Fruit fly (Drosophila melanogaster) whole organism, prepupa: ENCODE measurements around the gene mRNA-cap.

Experiments used
- Blimp-1 ChIP-seq: fragments of 200-800 bp; sonication (Bioruptor generic); optimal IDR thresholded peaks from 3 replicates; lab custom pipeline; 2017; ENCODE audit warnings: missing biosample characterization, missing genetic modification characterization, mild to moderate bottlenecking, moderate library complexity, missing genetic modification reagents
- CG10669 ChIP-seq: fragments of 200-800 bp; sonication (Bioruptor generic); optimal IDR thresholded peaks from 3 replicates; lab custom pipeline; 2018; ENCODE audit warnings: missing biosample characterization, mild to moderate bottlenecking, missing genetic modification characterization, moderate library complexity
- CG11294 ChIP-seq: fragments of 200-800 bp; sonication (Bioruptor generic); IDR thresholded peaks from 2 replicates; pipeline ENCODE4 v1.3.6; 2022; ENCODE audit warnings: missing biosample characterization, missing genetic modification characterization
- CG11762 ChIP-seq: fragments of 200-800 bp; sonication (Bioruptor generic); optimal IDR thresholded peaks from 3 replicates; lab custom pipeline; 2016; ENCODE audit warnings: missing biosample characterization, missing genetic modification characterization; ENCODE audit not compliant: insufficient read depth
- CG15336 ChIP-seq: fragments of 200-800 bp; sonication (Bioruptor generic); IDR thresholded peaks from 2 replicates; pipeline ENCODE4 v1.3.6; 2022; ENCODE audit warnings: missing biosample characterization, missing genetic modification characterization
- CG1621 ChIP-seq: fragments of 200-800 bp; sonication (Bioruptor generic); optimal IDR thresholded peaks from 3 replicates; lab custom pipeline; 2018; ENCODE audit warnings: missing biosample characterization, mild to moderate bottlenecking, missing genetic modification characterization
- CG16779 ChIP-seq: fragments of 200-800 bp; sonication (Bioruptor generic); optimal IDR thresholded peaks from 3 replicates; lab custom pipeline; 2017; ENCODE audit warnings: missing biosample characterization, mild to moderate bottlenecking, missing genetic modification characterization
- CG3032 ChIP-seq: fragments of 200-800 bp; optimal IDR thresholded peaks from 2 replicates; lab custom pipeline; 2019; ENCODE audit warnings: missing biosample characterization, mild to moderate bottlenecking, missing genetic modification characterization, moderate library complexity
- CG31627 ChIP-seq: fragments of 200-800 bp; sonication (Bioruptor generic); optimal IDR thresholded peaks from 3 replicates; lab custom pipeline; 2016; ENCODE audit warnings: missing biosample characterization, missing genetic modification characterization
- CG34406 ChIP-seq: fragments of 200-800 bp; sonication (Bioruptor generic); optimal IDR thresholded peaks from 3 replicates; lab custom pipeline; 2016; ENCODE audit warnings: missing biosample characterization, missing genetic modification characterization
- CG3919 ChIP-seq: fragments of 200-800 bp; sonication (Bioruptor generic); optimal IDR thresholded peaks from 3 replicates; lab custom pipeline; 2016; ENCODE audit warnings: missing biosample characterization, missing genetic modification characterization
- CG4318 ChIP-seq: fragments of 200-800 bp; sonication (Bioruptor generic); optimal IDR thresholded peaks from 3 replicates; lab custom pipeline; 2017; ENCODE audit warnings: missing biosample characterization, mild to moderate bottlenecking, missing genetic modification characterization
- CG6163 ChIP-seq: fragments of 200-800 bp; sonication (Bioruptor generic); IDR thresholded peaks from 3 replicates; pipeline ENCODE4 v1.3.6; 2022; ENCODE audit warnings: missing biosample characterization, missing genetic modification characterization
- CG6276 ChIP-seq: fragments of 200-800 bp; sonication (Bioruptor generic); optimal IDR thresholded peaks from 2 replicates; lab custom pipeline; 2017; ENCODE audit warnings: missing biosample characterization, mild to moderate bottlenecking, missing genetic modification characterization
- CG6792 ChIP-seq: fragments of 200-800 bp; sonication (Bioruptor generic); optimal IDR thresholded peaks from 3 replicates; lab custom pipeline; 2016; ENCODE audit warnings: missing biosample characterization, missing genetic modification characterization
- CG6808 ChIP-seq: fragments of 200-800 bp; sonication (Bioruptor generic); optimal IDR thresholded peaks from 3 replicates; lab custom pipeline; 2017; ENCODE audit warnings: missing biosample characterization, missing genetic modification characterization, mild to moderate bottlenecking, moderate library complexity, missing genetic modification reagents
- CG6854 ChIP-seq: fragments of 200-800 bp; sonication (Bioruptor generic); optimal IDR thresholded peaks from 2 replicates; lab custom pipeline; 2017; ENCODE audit warnings: missing biosample characterization, mild to moderate bottlenecking, missing genetic modification characterization
- CG7368 ChIP-seq: fragments of 200-800 bp; sonication (Bioruptor generic); optimal IDR thresholded peaks from 3 replicates; lab custom pipeline; 2016; ENCODE audit warnings: missing biosample characterization, missing genetic modification characterization
- CG8119 ChIP-seq: fragments of 200-800 bp; sonication (Bioruptor generic); IDR thresholded peaks from 3 replicates; pipeline ENCODE4 v1.3.6; 2022; ENCODE audit warnings: missing biosample characterization, missing genetic modification characterization
- CG8632 ChIP-seq: fragments of 200-800 bp; sonication (Bioruptor generic); optimal IDR thresholded peaks from 3 replicates; lab custom pipeline; 2016; ENCODE audit warnings: missing biosample characterization, missing genetic modification characterization
- CG9139 ChIP-seq: fragments of 200-800 bp; sonication (Bioruptor generic); optimal IDR thresholded peaks from 3 replicates; lab custom pipeline; 2017; ENCODE audit warnings: missing biosample characterization, mild to moderate bottlenecking, missing genetic modification characterization
- Eip75B ChIP-seq: fragments of 200-800 bp; sonication (Bioruptor generic); optimal IDR thresholded peaks from 3 replicates; lab custom pipeline; 2016; ENCODE audit warnings: missing biosample characterization, missing genetic modification characterization
- Eip93F ChIP-seq: fragments of 200-800 bp; sonication (Bioruptor generic); optimal IDR thresholded peaks from 2 replicates; lab custom pipeline; 2016; ENCODE audit warnings: missing biosample characterization, mild to moderate bottlenecking, missing genetic modification characterization
- Ets21C ChIP-seq: fragments of 200-800 bp; sonication (Bioruptor generic); optimal IDR thresholded peaks from 3 replicates; lab custom pipeline; 2016; ENCODE audit warnings: missing biosample characterization, missing genetic modification characterization
- Ets96B ChIP-seq: fragments of 200-800 bp; optimal IDR thresholded peaks from 2 replicates; lab custom pipeline; 2019; ENCODE audit warnings: missing biosample characterization, mild to moderate bottlenecking, missing genetic modification characterization, moderate library complexity
- Gug ChIP-seq: fragments of 200-800 bp; sonication (Bioruptor generic); IDR thresholded peaks from 2 replicates; pipeline ENCODE4 v1.3.6; 2022; ENCODE audit warnings: missing biosample characterization, missing genetic modification characterization
- Hr39 ChIP-seq: fragments of 200-800 bp; sonication (Bioruptor generic); optimal IDR thresholded peaks from 2 replicates; lab custom pipeline; 2016; ENCODE audit warnings: missing biosample characterization, missing genetic modification characterization
- Hr4 ChIP-seq: fragments of 200-800 bp; sonication (Bioruptor generic); optimal IDR thresholded peaks from 3 replicates; lab custom pipeline; 2016; ENCODE audit warnings: missing biosample characterization, missing genetic modification characterization
- Lpt ChIP-seq: fragments of 200-800 bp; sonication (Bioruptor generic); optimal IDR thresholded peaks from 3 replicates; lab custom pipeline; 2016; ENCODE audit warnings: missing biosample characterization, missing genetic modification characterization
- Smox ChIP-seq: fragments of 200-800 bp; sonication (Bioruptor generic); optimal IDR thresholded peaks from 3 replicates; lab custom pipeline; 2016; ENCODE audit warnings: missing biosample characterization, missing genetic modification characterization
- Sox102F ChIP-seq: fragments of 200-800 bp; sonication (Bioruptor generic); optimal IDR thresholded peaks from 2 replicates; lab custom pipeline; 2016; ENCODE audit warnings: missing biosample characterization, mild to moderate bottlenecking, missing genetic modification characterization
- cyc ChIP-seq: fragments of 200-800 bp; sonication (Bioruptor generic); optimal IDR thresholded peaks from 3 replicates; lab custom pipeline; 2016; ENCODE audit warnings: missing biosample characterization, missing genetic modification characterization
- dac ChIP-seq: fragments of 200-800 bp; sonication (Bioruptor generic); optimal IDR thresholded peaks from 2 replicates; lab custom pipeline; 2017; ENCODE audit warnings: missing biosample characterization, mild to moderate bottlenecking, missing genetic modification characterization
- dsx ChIP-seq: fragments of 200-800 bp; optimal IDR thresholded peaks from 3 replicates; lab custom pipeline; 2019; ENCODE audit warnings: missing biosample characterization, mild to moderate bottlenecking, missing genetic modification characterization, moderate library complexity; ENCODE audit not compliant: poor library complexity, severe bottlenecking
- eg ChIP-seq: fragments of 200-800 bp; sonication (Bioruptor generic); IDR thresholded peaks from 3 replicates; pipeline ENCODE4 v1.3.6; 2022; ENCODE audit warnings: missing biosample characterization, missing genetic modification characterization
- esn ChIP-seq: fragments of 200-800 bp; sonication (Bioruptor generic); optimal IDR thresholded peaks from 2 replicates; lab custom pipeline; 2016; ENCODE audit warnings: missing biosample characterization, mild to moderate bottlenecking, missing genetic modification characterization, moderate library complexity
- fd85E ChIP-seq: fragments of 200-800 bp; sonication (Bioruptor generic); optimal IDR thresholded peaks from 3 replicates; lab custom pipeline; 2016; ENCODE audit warnings: missing biosample characterization, missing genetic modification characterization
- fkh ChIP-seq: fragments of 200-800 bp; sonication (Bioruptor generic); optimal IDR thresholded peaks from 3 replicates; lab custom pipeline; 2017; ENCODE audit warnings: missing biosample characterization, mild to moderate bottlenecking, missing genetic modification characterization, moderate library complexity
- lz ChIP-seq: fragments of 200-800 bp; sonication (Bioruptor generic); optimal IDR thresholded peaks from 3 replicates; lab custom pipeline; 2016; ENCODE audit warnings: missing biosample characterization, missing genetic modification characterization
- net ChIP-seq: fragments of 200-800 bp; sonication (Bioruptor generic); optimal IDR thresholded peaks from 3 replicates; lab custom pipeline; 2016; ENCODE audit warnings: missing biosample characterization, missing genetic modification characterization
- pdm3 ChIP-seq: fragments of 200-800 bp; sonication (Bioruptor generic); optimal IDR thresholded peaks from 3 replicates; lab custom pipeline; 2016; ENCODE audit warnings: missing biosample characterization, missing genetic modification characterization
- spab ChIP-seq: fragments of 200-800 bp; sonication (Bioruptor generic); optimal IDR thresholded peaks from 2 replicates; lab custom pipeline; 2017; ENCODE audit warnings: missing biosample characterization, mild to moderate bottlenecking, missing genetic modification characterization, missing genetic modification reagents
- ss ChIP-seq, 2 experiments: fragments of 200-800 bp; sonication (Bioruptor generic); optimal IDR thresholded peaks; 2 replicates in 1 of 2; 3 replicates in 1 of 2; lab custom pipeline; 2017 to 2018; ENCODE audit warnings: mild to moderate bottlenecking in 2 of 2, missing biosample characterization in 2 of 2, missing genetic modification characterization in 2 of 2, moderate library complexity in 1 of 2
- svp ChIP-seq: fragments of 200-800 bp; sonication (Bioruptor generic); peaks from one replicate; lab custom pipeline; 2016; ENCODE audit warnings: missing biosample characterization, missing genetic modification characterization
- vri ChIP-seq: fragments of 200-800 bp; sonication (Bioruptor generic); optimal IDR thresholded peaks from 3 replicates; lab custom pipeline; 2016; ENCODE audit warnings: missing biosample characterization, mild to moderate bottlenecking, missing genetic modification characterization

Gene mRNA-cap

dm6 chrX:14242941-14243736 lies 517 bp upstream of the mRNA-cap start, which contains the start of gene CG32599 (continued):
- no peak for TF ChIP-seq Blimp-1 (GFP tag; lab: Kevin White, UChicago)
- TF ChIP-seq Gug (GFP tag; lab: Robert Waterston, UW), result no peak
- peak; percentile 13 for TF ChIP-seq CG6792
- no peak for TF ChIP-seq CG3919 (GFP tag; lab: Kevin White, UChicago)
- TF ChIP-seq Lpt (GFP tag; lab: Kevin White, UChicago), result no peak
- no peak for TF ChIP-seq CG7368 (GFP tag; lab: Kevin White, UChicago)
- no peak for TF ChIP-seq esn (GFP tag; lab: Kevin White, UChicago)
- no peak for TF ChIP-seq CG6808 (GFP tag; lab: Kevin White, UChicago)
- no peak for TF ChIP-seq cyc (GFP tag; lab: Kevin White, UChicago)

- TF ChIP-seq Blimp-1 (GFP tag; lab: Kevin White, UChicago) (peak; percentile 68), CG6808 (GFP tag; lab: Kevin White, UChicago) (peak; percentile 81), CG3919 (GFP tag; lab: Kevin White, UChicago) (peak; percentile 92), pdm3 (GFP tag; lab: Kevin White, UChicago) (peak; percentile 93), Gug (GFP tag; lab: Robert Waterston, UW) (peak; percentile 77), CG4318 (GFP tag; lab: Kevin White, UChicago) (peak; percentile 85), lz (peak; percentile 93), Ets96B (tag; lab: Kevin White, UChicago) (peak; percentile 84), CG6854 (peak; percentile 52), Sox102F (peak; percentile 86), ss (GFP tag; optimal IDR thresholded peaks at IDR 0.05; lab: Kevin White, UChicago) (peak; percentile 67 to 82), cyc (GFP tag; lab: Kevin White, UChicago) (peak; percentile 93), dsx (peak; percentile 76), Smox (GFP tag; lab: Kevin White, UChicago) (peak; percentile 90), CG34406 (peak; percentile 86), fd85E (GFP tag; lab: Kevin White, UChicago) (no peak), Ets21C (GFP tag; lab: Kevin White, UChicago) (peak; percentile 91), CG6792 (peak; percentile 84), CG31627 (GFP tag; lab: Kevin White, UChicago) (peak; percentile 94), CG1621 (tag; lab: Kevin White, UChicago) (peak; percentile 76), CG10669 (GFP tag; lab: Kevin White, UChicago) (peak; percentile 84), CG8119 (GFP tag; lab: Robert Waterston, UW) (peak; percentile 85), Hr39 (peak; percentile 94), spab (peak; percentile 73), eg (GFP tag; lab: Robert Waterston, UW) (peak; percentile 89), CG11294 (GFP tag; lab: Robert Waterston, UW) (peak; percentile 80), CG3032 (peak; percentile 87), fkh (GFP tag; lab: Kevin White, UChicago) (no peak), Eip93F (GFP tag; lab: Kevin White, UChicago) (peak; percentile 68), svp (peak; percentile 96), CG16779 (tag; lab: Kevin White, UChicago) (no peak), CG9139 (GFP tag; lab: Kevin White, UChicago) (peak; percentile 43), dac (peak; percentile 84), CG6276 (peak; percentile 75), Hr4 (peak; percentile 93), Eip75B (peak; percentile 92), net (peak; percentile 85), CG11762 (GFP tag; lab: Kevin White, UChicago) (peak; percentile 82), CG7368 (GFP tag; lab: Kevin White, UChicago) (peak; percentile 84), CG8632 (GFP tag; lab: Kevin White, UChicago) (peak; percentile 83), CG6163 (peak; percentile 90), vri (no peak), Lpt (GFP tag; lab: Kevin White, UChicago) (peak; percentile 77), CG15336 (GFP tag; lab: Robert Waterston, UW) (peak; percentile 85)
Measured at dm6 chrX:14237873-14238394, 4.7 kb downstream of the mRNA-cap start, which contains the start of the genes Fbxl4 and Dus2. TSS of gene Fbxl4 (minus strand) at chrX:14237923. TSS of gene Dus2 (plus strand) at chrX:14237988.
